Fruit fly (Drosophila melanogaster): ENCODE data around the gene Oseg5.

DNA sequence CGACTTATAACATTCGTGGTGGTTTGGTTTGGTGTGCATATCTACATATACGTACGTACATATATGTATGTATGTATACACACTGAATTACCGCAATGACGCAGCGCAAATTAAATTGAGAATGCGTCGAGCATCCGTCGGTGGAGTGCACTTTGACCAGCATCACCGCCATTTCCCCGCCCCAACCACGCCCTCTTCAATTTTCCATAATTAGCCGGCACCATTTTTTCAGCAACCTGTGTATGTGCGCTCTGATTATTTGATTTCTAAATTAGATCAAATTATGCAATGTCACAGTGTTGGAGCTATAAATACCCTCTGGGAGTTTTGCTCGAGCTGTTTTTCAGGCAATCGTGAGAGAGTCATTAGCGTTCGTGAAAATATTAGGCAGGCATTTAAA lies 42.4 kb upstream of the Oseg5 start:
- TF ChIP-seq CG33017 (tag; optimal IDR thresholded peaks at IDR 0.05) (no peak), pad (GFP tag; optimal IDR thresholded peaks at IDR 0.05) (no peak), CG11617 (GFP tag; optimal IDR thresholded peaks at IDR 0.05) (no peak), cnc (optimal IDR thresholded peaks at IDR 0.05) (peak in 1 of 2 experiments; percentile 84), Hr96 (GFP tag; optimal IDR thresholded peaks at IDR 0.05) (no peak), bab1 (GFP tag; optimal IDR thresholded peaks at IDR 0.05) (no peak), toe (GFP tag; optimal IDR thresholded peaks at IDR 0.05) (no peak), Clk (GFP tag; optimal IDR thresholded peaks at IDR 0.05) (no peak), Crg-1 (GFP tag; optimal IDR thresholded peaks at IDR 0.05) (no peak), Mnt (GFP tag; optimal IDR thresholded peaks at IDR 0.05) (no peak)
